Worm (Caenorhabditis elegans): ENCODE measurements around the gene col-156.

ce11 chrV:11499786-11500185 lies 49.6 kb upstream of the col-156 start:
- TF ChIP-seq elt-1 (tag; optimal IDR thresholded peaks at IDR 0.05) (no peak), elt-3 (tag; optimal IDR thresholded peaks at IDR 0.05) (no peak), egl-27 (tag; optimal IDR thresholded peaks at IDR 0.05) (no peak), skn-1 (tag; optimal IDR thresholded peaks at IDR 0.05) (no peak), fos-1 (tag; optimal IDR thresholded peaks at IDR 0.05) (peak; percentile 0), ZK546.5 (tag; optimal IDR thresholded peaks at IDR 0.05) (no peak), lin-13 (GFP tag; optimal IDR thresholded peaks at IDR 0.05) (no peak), lin-11 (tag; optimal IDR thresholded peaks at IDR 0.05) (no peak), unc-39 (tag; optimal IDR thresholded peaks at IDR 0.05) (no peak), unc-62 (GFP tag; optimal IDR thresholded peaks at IDR 0.05) (no peak), ceh-16 (tag; optimal IDR thresholded peaks at IDR 0.05) (no peak), peb-1 (tag; optimal IDR thresholded peaks at IDR 0.05) (no peak), aly-2 (tag; optimal IDR thresholded peaks at IDR 0.05) (no peak)

All from whole organism, L2 larva.